Worm (Caenorhabditis elegans) whole organism, midembryonic: ENCODE results near the gene C33G3.6.
A peak's percentile ranks its signal among the peaks of the same experiment; 100 is the strongest.

Source experiments
- T22C8.4 ChIP-seq: fragments of 200-800 bp; sonication (Bioruptor generic); IDR thresholded peaks from 2 replicates; pipeline ENCODE4 v1.3.6; 2022; ENCODE audit warnings: missing genetic modification characterization, missing compliant biosample characterization
- cog-1 ChIP-seq: sonication (generic microtip); optimal IDR thresholded peaks from 2 replicates; lab custom pipeline; 2016; ENCODE audit warnings: missing genetic modification characterization, missing compliant biosample characterization
- flt-1 ChIP-seq: fragments of 200-800 bp; sonication (Bioruptor generic); IDR thresholded peaks from 2 replicates; pipeline ENCODE4 v1.3.6; 2022; ENCODE audit warnings: missing genetic modification characterization, missing compliant biosample characterization
- klf-2 ChIP-seq: fragments of 200-800 bp; sonication (Bioruptor generic); conservative IDR thresholded peaks from 2 replicates; pipeline ENCODE4 v1.3.6; 2022; ENCODE audit warnings: missing genetic modification reagents, missing genetic modification characterization, missing compliant biosample characterization
- med-1 ChIP-seq: sonication (generic microtip); optimal IDR thresholded peaks from 2 replicates; lab custom pipeline; 2017; ENCODE audit warnings: missing genetic modification characterization, mild to moderate bottlenecking, missing compliant biosample characterization, antibody characterized with exemption, missing genetic modification reagents; ENCODE audit not compliant: insufficient read depth
- ref-1 ChIP-seq: fragments of 200-800 bp; sonication (Bioruptor generic); conservative IDR thresholded peaks from 2 replicates; pipeline ENCODE4 v1.3.6; 2022; ENCODE audit warnings: missing genetic modification reagents, missing genetic modification characterization, missing compliant biosample characterization
- tab-1 ChIP-seq: fragments of 200-800 bp; sonication (Bioruptor generic); IDR thresholded peaks from 2 replicates; pipeline ENCODE4 v1.3.6; 2022; ENCODE audit warnings: missing genetic modification characterization, missing compliant biosample characterization
- ztf-23 ChIP-seq: fragments of 200-800 bp; sonication (Bioruptor generic); IDR thresholded peaks from 2 replicates; pipeline ENCODE4 v1.3.6; 2022; ENCODE audit warnings: missing genetic modification reagents, missing genetic modification characterization, missing compliant biosample characterization
- ztf-29 ChIP-seq: fragments of 200-800 bp; sonication (Bioruptor generic); IDR thresholded peaks from 2 replicates; pipeline ENCODE4 v1.3.6; 2022; ENCODE audit warnings: missing genetic modification reagents, missing genetic modification characterization, missing compliant biosample characterization

Gene C33G3.6

DNA sequence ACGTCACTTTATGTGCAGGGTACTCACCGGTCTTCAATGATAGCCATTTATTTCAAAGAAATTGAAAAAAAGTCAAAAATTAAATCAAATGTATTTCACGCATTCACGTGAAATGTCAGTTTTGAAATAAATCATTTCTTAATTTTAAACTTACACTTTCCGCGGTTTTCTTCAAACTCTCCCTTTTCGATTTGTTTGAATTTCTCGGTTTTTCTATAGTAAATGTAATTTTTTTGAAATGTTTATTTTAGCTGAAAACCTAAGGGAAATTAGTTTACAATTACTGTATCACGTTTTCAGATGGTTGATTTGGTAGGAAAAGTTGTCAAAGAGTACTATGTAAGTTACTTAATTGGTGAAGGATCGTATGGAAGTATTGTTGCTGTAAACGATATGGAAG, 24.1 kb upstream of the C33G3.6 start, which contains the start of gene F16B12.7:
TSS of gene F16B12.7 (plus strand) at position 301 of the 400 bp plus-strand sequence.
- TF ChIP-seq ztf-23 (GFP tag; lab: Robert Waterston, UW) = no peak
- TF ChIP-seq klf-2 (GFP tag; lab: Robert Waterston, UW) = no peak
- TF ChIP-seq ztf-29 = no peak
- no peak for TF ChIP-seq med-1
- no peak for TF ChIP-seq ref-1
- no peak for TF ChIP-seq T22C8.4
- TF ChIP-seq cog-1 (tag; lab: Kevin White, UChicago) = no peak
- no peak for TF ChIP-seq tab-1 (GFP tag; lab: Robert Waterston, UW)
- no peak for TF ChIP-seq flt-1

- no peak for TF ChIP-seq klf-2 (GFP tag; lab: Robert Waterston, UW)
- no peak for TF ChIP-seq ztf-23 (GFP tag; lab: Robert Waterston, UW)
- TF ChIP-seq cog-1 (tag; lab: Kevin White, UChicago) = no peak
- no peak for TF ChIP-seq T22C8.4
- TF ChIP-seq ref-1 = no peak
- TF ChIP-seq tab-1 (GFP tag; lab: Robert Waterston, UW) = no peak
- no peak for TF ChIP-seq flt-1
- no peak for TF ChIP-seq med-1
- no peak for TF ChIP-seq ztf-29
Measured at ce11 chrX:14102474-14102873, 18.3 kb upstream of the C33G3.6 start.

- TF ChIP-seq flt-1 (peak; percentile 35; the same call in 1 of the 2 replicates), ref-1 (no peak), cog-1 (tag; lab: Kevin White, UChicago) (peak; percentile 71)
Measured at ce11 chrX:14101986-14102385, 17.9 kb upstream of the C33G3.6 start, which contains the start of gene F16B12.6. Gene F16B12.6, plus strand, starts transcription at chrX:14102316.

DNA sequence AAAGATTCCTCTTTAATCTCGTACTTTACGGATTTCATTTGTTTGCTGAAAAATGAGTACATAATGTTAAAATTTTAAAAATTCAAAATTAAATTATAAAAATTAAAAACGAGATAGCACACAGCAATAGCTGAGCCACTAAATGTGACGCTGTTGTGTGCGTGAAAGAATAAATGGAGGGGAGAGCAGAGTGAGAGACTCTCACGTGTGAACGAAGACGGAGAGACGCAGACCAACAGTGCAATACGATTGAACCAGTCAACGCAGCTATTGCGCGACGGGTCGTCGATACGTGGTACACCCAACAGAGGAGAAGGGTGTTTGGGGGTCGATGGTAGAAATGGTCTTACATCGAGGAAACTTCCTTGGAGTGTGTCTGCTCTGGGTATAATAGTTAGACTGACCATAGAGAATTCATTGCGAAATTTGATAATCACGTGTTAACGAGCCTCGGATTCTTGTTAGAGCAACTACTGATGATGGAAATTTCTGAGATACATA, 14.5 kb upstream of the C33G3.6 start, which contains the start of gene F16B12.4:
TSS of gene F16B12.4 (minus strand) at position 51 of the 501 bp plus-strand sequence.
- TF ChIP-seq ztf-29 (no peak), cog-1 (tag; lab: Kevin White, UChicago) (no peak), ztf-23 (GFP tag; lab: Robert Waterston, UW) (no peak), flt-1 (no peak), T22C8.4 (no peak), med-1 (no peak), tab-1 (GFP tag; lab: Robert Waterston, UW) (no peak), ref-1 (no peak), klf-2 (GFP tag; lab: Robert Waterston, UW) (no peak)

DNA sequence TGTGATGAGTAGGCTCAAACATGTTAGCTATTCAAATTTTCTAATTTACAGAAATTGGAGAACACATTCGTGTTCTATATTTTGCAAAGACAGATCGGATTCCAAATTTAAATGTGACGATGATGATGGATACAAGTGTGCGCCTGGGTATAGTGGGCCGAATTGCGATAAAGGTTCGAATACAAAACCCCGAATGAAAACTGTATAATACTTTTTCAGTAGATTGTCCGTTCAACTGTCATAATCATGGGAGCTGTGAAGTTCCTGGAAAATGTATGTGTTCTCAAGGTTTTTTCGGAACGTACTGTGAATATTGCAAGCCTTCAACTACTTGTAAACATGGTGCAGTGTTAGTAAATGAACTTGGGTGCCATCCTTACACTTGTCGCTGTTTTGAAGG, 6.9 kb upstream of the C33G3.6 start:
- TF ChIP-seq T22C8.4 (no peak), ztf-23 (GFP tag; lab: Robert Waterston, UW) (no peak), flt-1 (no peak), ztf-29 (no peak), ref-1 (no peak), cog-1 (tag; lab: Kevin White, UChicago) (no peak), klf-2 (GFP tag; lab: Robert Waterston, UW) (no peak), tab-1 (GFP tag; lab: Robert Waterston, UW) (no peak), med-1 (no peak)

- no peak for TF ChIP-seq flt-1
- no peak for TF ChIP-seq klf-2 (GFP tag; lab: Robert Waterston, UW)
- TF ChIP-seq T22C8.4 = no peak
- TF ChIP-seq med-1 = no peak
- TF ChIP-seq ztf-23 (GFP tag; lab: Robert Waterston, UW) = no peak
- no peak for TF ChIP-seq cog-1 (tag; lab: Kevin White, UChicago)
- TF ChIP-seq ztf-29 = no peak
- TF ChIP-seq ref-1 = no peak
- TF ChIP-seq tab-1 (GFP tag; lab: Robert Waterston, UW) = no peak
Measured at ce11 chrX:14090089-14090488, 6.0 kb upstream of the C33G3.6 start, which contains the start of gene dsl-4. Gene dsl-4, plus strand, starts transcription at chrX:14090389.

DNA sequence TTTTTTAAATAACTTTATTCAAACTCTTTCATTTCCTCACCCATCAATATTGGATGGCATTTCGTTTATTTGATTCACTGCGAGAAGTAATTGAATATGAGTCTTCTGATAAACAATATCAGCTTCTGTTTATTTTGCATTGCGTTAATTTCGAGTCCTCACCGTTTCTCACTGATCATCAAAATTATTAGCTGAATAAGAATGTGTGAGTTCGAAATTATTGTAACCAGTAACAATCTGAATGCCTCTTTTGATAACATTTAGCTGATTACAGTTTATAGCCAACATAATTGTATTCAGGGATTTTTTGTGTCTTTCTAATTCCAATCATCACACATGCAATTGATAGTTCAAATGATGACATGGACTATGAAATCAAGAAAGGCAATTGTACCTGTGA, 1.1 kb upstream of the C33G3.6 start, which contains the start of gene F16B12.1:
TSS of gene F16B12.1 (plus strand) at position 301 of the 400 bp plus-strand sequence.
- TF ChIP-seq ref-1 (no peak), ztf-23 (GFP tag; lab: Robert Waterston, UW) (no peak), flt-1 (no peak), cog-1 (tag; lab: Kevin White, UChicago) (no peak)

DNA sequence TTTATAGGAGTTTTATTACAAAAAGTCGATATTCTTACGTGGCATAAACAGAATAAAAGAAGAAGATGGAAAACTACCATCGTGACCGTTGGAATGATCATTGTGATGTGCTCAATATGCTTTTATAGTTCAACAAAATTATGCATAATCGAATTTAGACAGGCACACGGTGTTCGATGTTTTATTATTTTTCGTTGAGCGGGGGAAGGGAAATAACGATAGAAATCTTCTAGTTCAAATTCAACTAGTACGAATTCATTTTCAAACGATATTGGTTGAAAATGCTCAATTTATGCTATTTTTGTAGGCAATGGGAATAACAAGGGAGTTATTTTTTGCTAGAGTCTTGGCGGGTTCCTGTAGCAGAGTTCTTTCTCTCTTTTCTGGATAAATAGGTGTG, 5.6 kb downstream of the C33G3.6 start, which contains the start of gene C33G3.5:
TSS of gene C33G3.5 (minus strand) at position 101 of the 400 bp plus-strand sequence.
- TF ChIP-seq T22C8.4 (no peak), ztf-29 (no peak), med-1 (no peak), ref-1 (no peak), cog-1 (tag; lab: Kevin White, UChicago) (no peak), flt-1 (no peak), klf-2 (GFP tag; lab: Robert Waterston, UW) (no peak), tab-1 (GFP tag; lab: Robert Waterston, UW) (no peak), ztf-23 (GFP tag; lab: Robert Waterston, UW) (no peak)

ce11 chrX:14070950-14071349, 13.2 kb downstream of the C33G3.6 start, which contains the start of gene C33G3.4:
Gene C33G3.4, plus strand, starts transcription at chrX:14071162.
- TF ChIP-seq klf-2 (GFP tag; lab: Robert Waterston, UW) (no peak), med-1 (no peak), flt-1 (no peak), ztf-29 (no peak), T22C8.4 (no peak), ref-1 (no peak)

ce11 chrX:14069528-14069927, 14.6 kb downstream of the C33G3.6 start:
- TF ChIP-seq med-1 = no peak
- no peak for TF ChIP-seq klf-2 (GFP tag; lab: Robert Waterston, UW)
- TF ChIP-seq ztf-23 (GFP tag; lab: Robert Waterston, UW) = no peak
- no peak for TF ChIP-seq flt-1
- TF ChIP-seq T22C8.4 = no peak
- TF ChIP-seq ztf-29 = no peak
- no peak for TF ChIP-seq cog-1 (tag; lab: Kevin White, UChicago)
- no peak for TF ChIP-seq ref-1
- TF ChIP-seq tab-1 (GFP tag; lab: Robert Waterston, UW) = no peak

DNA sequence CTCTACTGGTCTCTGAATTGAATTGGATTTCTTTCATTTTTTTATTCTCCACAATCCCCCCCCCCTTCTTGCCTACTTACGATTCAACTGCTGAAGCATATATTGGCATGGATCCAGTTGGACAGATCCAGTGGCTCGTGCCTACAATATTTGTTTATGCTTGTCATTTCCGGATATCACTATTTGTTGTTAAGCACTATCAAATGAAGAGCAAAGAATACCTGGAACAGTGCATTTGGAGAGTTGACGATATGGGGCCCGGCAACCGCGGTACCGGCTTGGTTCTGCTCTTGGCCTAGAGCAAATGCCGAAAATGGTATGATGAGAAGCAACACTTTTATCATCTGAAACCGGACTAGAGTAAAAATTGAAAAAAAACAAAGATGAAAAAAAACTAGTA, 16.5 kb downstream of the C33G3.6 start, which contains the start of gene lgc-21:
TSS of gene lgc-21 (minus strand) at position 344 of the 400 bp plus-strand sequence.
- TF ChIP-seq ztf-23 (GFP tag; lab: Robert Waterston, UW) = no peak
- TF ChIP-seq med-1 = no peak
- no peak for TF ChIP-seq ref-1
- no peak for TF ChIP-seq flt-1
- TF ChIP-seq ztf-29 = no peak
- TF ChIP-seq T22C8.4 = no peak
- no peak for TF ChIP-seq tab-1 (GFP tag; lab: Robert Waterston, UW)
- TF ChIP-seq klf-2 (GFP tag; lab: Robert Waterston, UW) = no peak
- no peak for TF ChIP-seq cog-1 (tag; lab: Kevin White, UChicago)
